Fruit fly (Drosophila melanogaster): ENCODE data around the gene CG15646.
A peak's percentile ranks its signal among the peaks of the same experiment; 100 is the strongest.

Gene CG15646

dm6 chrX:15703720-15704206 lies 32.9 kb upstream of the CG15646 start, which contains the start of the genes Pis and Hap40 (continued):
- no peak for TF ChIP-seq CG4282 (GFP tag; optimal IDR thresholded peaks at IDR 0.05)
- no peak for TF ChIP-seq CG10565 (GFP tag; optimal IDR thresholded peaks at IDR 0.05)
- peak; percentile 48; the same call in 1 of the 2 replicates for TF ChIP-seq MBD-R2 (GFP tag; IDR thresholded peaks at IDR 0.05)
- TF ChIP-seq rib (GFP tag; IDR thresholded peaks at IDR 0.05): no peak
- no peak for TF ChIP-seq CG33213 (GFP tag; optimal IDR thresholded peaks at IDR 0.05)
- TF ChIP-seq sob (GFP tag; IDR thresholded peaks at IDR 0.05): peak; percentile 68; the same call in 1 of the 2 replicates
- TF ChIP-seq repo (GFP tag; optimal IDR thresholded peaks at IDR 0.05): no peak
- peak; percentile 70; the same call in 2 of the 3 replicates for TF ChIP-seq croc (GFP tag; conservative IDR thresholded peaks at IDR 0.05)
- peak; percentile 70 for TF ChIP-seq tin (GFP tag; optimal IDR thresholded peaks at IDR 0.05)
- no peak for TF ChIP-seq CG7745 (tag; optimal IDR thresholded peaks at IDR 0.05)
- no peak for TF ChIP-seq run (tag; optimal IDR thresholded peaks at IDR 0.05)
- peak; percentile 51 for TF ChIP-seq D19A (tag; optimal IDR thresholded peaks at IDR 0.05)
- TF ChIP-seq B-H1 (GFP tag; IDR thresholded peaks at IDR 0.05): peak; percentile 44; the same call in 1 of the 3 replicates
- TF ChIP-seq zf30C (GFP tag; optimal IDR thresholded peaks at IDR 0.05): peak; percentile 0
- no peak for TF ChIP-seq hb (GFP tag; IDR thresholded peaks at IDR 0.05; ENCODE audit: partially characterized antibody)
- no peak for TF ChIP-seq Trl (optimal IDR thresholded peaks at IDR 0.05)
- no peak for TF ChIP-seq Trl (GFP tag; optimal IDR thresholded peaks at IDR 0.05)
- peak; percentile 37 for TF ChIP-seq CG8290 (GFP tag; optimal IDR thresholded peaks at IDR 0.05)
- TF ChIP-seq CG8290 (tag; optimal IDR thresholded peaks at IDR 0.05): no peak
- TF ChIP-seq CG16815 (GFP tag; optimal IDR thresholded peaks at IDR 0.05): peak; percentile 72
- peak; percentile 27; the same call in 1 of the 2 replicates for TF ChIP-seq CG32767 (GFP tag; IDR thresholded peaks at IDR 0.05)
- peak; percentile 2 for TF ChIP-seq CG31388 (GFP tag; optimal IDR thresholded peaks at IDR 0.05)
- TF ChIP-seq CG43689 (GFP tag; IDR thresholded peaks at IDR 0.05): no peak
- no peak for TF ChIP-seq tup (GFP tag; optimal IDR thresholded peaks at IDR 0.05)
- TF ChIP-seq slp2 (GFP tag; optimal IDR thresholded peaks at IDR 0.05): peak; percentile 25
- peak; percentile 70 for TF ChIP-seq Dek (tag; optimal IDR thresholded peaks at IDR 0.05)
- peak; percentile 59 for TF ChIP-seq Ada2b (GFP tag; IDR thresholded peaks at IDR 0.05)
- TF ChIP-seq cato (GFP tag; optimal IDR thresholded peaks at IDR 0.05; ENCODE audit: borderline replicate concordance): peak; percentile 46
- no peak for TF ChIP-seq kah (GFP tag; optimal IDR thresholded peaks at IDR 0.05)
- TF ChIP-seq br (optimal IDR thresholded peaks at IDR 0.05): no peak
- peak; percentile 58 for TF ChIP-seq CG31224 (GFP tag; IDR thresholded peaks at IDR 0.05)
- peak; percentile 68 for TF ChIP-seq CG10543 (GFP tag; optimal IDR thresholded peaks at IDR 0.05)
- TF ChIP-seq Spps (tag; optimal IDR thresholded peaks at IDR 0.05): peak; percentile 11
- no peak for TF ChIP-seq pita (GFP tag; optimal IDR thresholded peaks at IDR 0.05)
- peak; percentile 84 for TF ChIP-seq dysf (GFP tag; IDR thresholded peaks at IDR 0.05)

DNA sequence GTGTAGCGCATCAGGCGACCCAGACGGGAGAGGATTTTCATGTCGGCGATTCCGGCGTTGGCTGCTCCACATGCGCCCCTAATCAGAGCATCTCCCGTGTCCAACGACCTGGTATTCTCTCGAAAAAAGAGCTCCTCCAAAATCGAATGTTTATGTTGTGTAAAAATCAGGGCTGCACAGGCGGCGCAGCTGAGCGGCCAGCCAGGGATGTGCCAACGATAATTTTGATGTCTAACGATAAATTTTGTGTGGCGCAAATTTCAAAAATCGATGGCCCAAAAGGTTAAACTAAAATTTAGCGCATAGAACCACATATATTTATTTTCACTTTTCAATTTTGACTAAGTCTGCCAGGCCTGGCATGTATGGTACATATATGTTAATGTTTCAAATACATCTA lies 30.2 kb upstream of the CG15646 start, which contains the start of gene CG9240:
Gene CG9240, minus strand, starts transcription at position 213 of the 400 bp plus-strand sequence.
- 0 out of 2 replicates have a peak, but pooled peaks have one; percentile 16 for TF ChIP-seq Bgb (GFP tag; IDR thresholded peaks at IDR 0.05; ENCODE audit: partially characterized antibody)
- peak; percentile 60 for TF ChIP-seq CG1603 (tag; optimal IDR thresholded peaks at IDR 0.05)
- peak; percentile 36 for TF ChIP-seq CG13894 (tag; optimal IDR thresholded peaks at IDR 0.05)
- TF ChIP-seq bab2 (GFP tag; optimal IDR thresholded peaks at IDR 0.05): no peak
- peak; percentile 41 for TF ChIP-seq YL-1 (GFP tag; optimal IDR thresholded peaks at IDR 0.05)
- TF ChIP-seq HmgZ (tag; optimal IDR thresholded peaks at IDR 0.05): peak; percentile 44
- no peak for TF ChIP-seq CG10274 (GFP tag; optimal IDR thresholded peaks at IDR 0.05)
- no peak for TF ChIP-seq lmd (GFP tag; IDR thresholded peaks at IDR 0.05)
- TF ChIP-seq CG9437 (GFP tag; optimal IDR thresholded peaks at IDR 0.05): no peak
- TF ChIP-seq unc-4 (GFP tag; IDR thresholded peaks at IDR 0.05; ENCODE audit: partially characterized antibody): 0 out of 2 replicates have a peak, but pooled peaks have one; percentile 21
- TF ChIP-seq CG2116 (GFP tag; optimal IDR thresholded peaks at IDR 0.05): peak; percentile 94
- peak; percentile 56 for TF ChIP-seq MESR4 (GFP tag; optimal IDR thresholded peaks at IDR 0.05)
- TF ChIP-seq CG7928 (GFP tag; optimal IDR thresholded peaks at IDR 0.05): peak; percentile 98
- peak; percentile 2 for TF ChIP-seq D19A (tag; optimal IDR thresholded peaks at IDR 0.05)
- peak; percentile 18 for TF ChIP-seq CG17829 (tag; optimal IDR thresholded peaks at IDR 0.05)
- TF ChIP-seq CG7839 (tag; optimal IDR thresholded peaks at IDR 0.05): no peak
- peak; percentile 25 for TF ChIP-seq CG3281 (GFP tag; optimal IDR thresholded peaks at IDR 0.05)
- TF ChIP-seq Scr (GFP tag; IDR thresholded peaks at IDR 0.05; ENCODE audit: partially characterized antibody): peak; percentile 25; the same call in 1 of the 2 replicates
- no peak for TF ChIP-seq gem (tag; optimal IDR thresholded peaks at IDR 0.05)

Data from whole organism, embryonic.